Worm (Caenorhabditis elegans): Measurements from ENCODE around the gene C01G6.3.
A peak's percentile ranks its signal among the peaks of the same experiment; 100 is the strongest.

C01G6.3 gene

ce11 chrII:9282787-9283186, 13.1 kb downstream of the C01G6.3 start:
- no peak for TF ChIP-seq ztf-29 (GFP tag; IDR thresholded peaks at IDR 0.05)
- no peak for TF ChIP-seq ref-1 (GFP tag; conservative IDR thresholded peaks at IDR 0.05)
- TF ChIP-seq med-1 (GFP tag; optimal IDR thresholded peaks at IDR 0.05; ENCODE audit: insufficient read depth), result no peak
- no peak for TF ChIP-seq tab-1 (GFP tag; IDR thresholded peaks at IDR 0.05)
- TF ChIP-seq flt-1 (GFP tag; IDR thresholded peaks at IDR 0.05), result peak; percentile 66; the same call in 1 of the 2 replicates
- peak; percentile 58; the same call in 1 of the 2 replicates for TF ChIP-seq ztf-23 (GFP tag; IDR thresholded peaks at IDR 0.05)
- no peak for TF ChIP-seq klf-2 (GFP tag; conservative IDR thresholded peaks at IDR 0.05)
- peak; percentile 79 for TF ChIP-seq cog-1 (tag; optimal IDR thresholded peaks at IDR 0.05)
- TF ChIP-seq T22C8.4 (GFP tag; IDR thresholded peaks at IDR 0.05), result peak; percentile 90

ce11 chrII:9283668-9284357, 14.1 kb downstream of the C01G6.3 start:
- TF ChIP-seq T22C8.4 (GFP tag; IDR thresholded peaks at IDR 0.05) (no peak), klf-2 (GFP tag; conservative IDR thresholded peaks at IDR 0.05) (no peak), flt-1 (GFP tag; IDR thresholded peaks at IDR 0.05) (no peak), ref-1 (GFP tag; conservative IDR thresholded peaks at IDR 0.05) (no peak), ztf-23 (GFP tag; IDR thresholded peaks at IDR 0.05) (no peak), ztf-29 (GFP tag; IDR thresholded peaks at IDR 0.05) (no peak), med-1 (GFP tag; optimal IDR thresholded peaks at IDR 0.05; ENCODE audit: insufficient read depth) (no peak)

- TF ChIP-seq flt-1 (GFP tag; IDR thresholded peaks at IDR 0.05) (no peak), T22C8.4 (GFP tag; IDR thresholded peaks at IDR 0.05) (no peak), tab-1 (GFP tag; IDR thresholded peaks at IDR 0.05) (no peak), ztf-23 (GFP tag; IDR thresholded peaks at IDR 0.05) (no peak), cog-1 (tag; optimal IDR thresholded peaks at IDR 0.05) (no peak), klf-2 (GFP tag; conservative IDR thresholded peaks at IDR 0.05) (no peak), med-1 (GFP tag; optimal IDR thresholded peaks at IDR 0.05; ENCODE audit: insufficient read depth) (no peak), ref-1 (GFP tag; conservative IDR thresholded peaks at IDR 0.05) (no peak), ztf-29 (GFP tag; IDR thresholded peaks at IDR 0.05) (no peak)
Observed at ce11 chrII:9284358-9285170, 14.9 kb downstream of the C01G6.3 start.

ce11 chrII:9285171-9286025, 15.7 kb downstream of the C01G6.3 start, which contains the start of gene mtrr-1:
TSS of gene mtrr-1 (plus strand) at chrII:9285975.
- TF ChIP-seq flt-1 (GFP tag; IDR thresholded peaks at IDR 0.05) (peak; percentile 29; the same call in 1 of the 2 replicates), T22C8.4 (GFP tag; IDR thresholded peaks at IDR 0.05) (no peak)

- TF ChIP-seq tab-1 (GFP tag; IDR thresholded peaks at IDR 0.05), result no peak
- no peak for TF ChIP-seq flt-1 (GFP tag; IDR thresholded peaks at IDR 0.05)
- TF ChIP-seq ztf-29 (GFP tag; IDR thresholded peaks at IDR 0.05), result no peak
- TF ChIP-seq med-1 (GFP tag; optimal IDR thresholded peaks at IDR 0.05; ENCODE audit: insufficient read depth), result no peak
- TF ChIP-seq ztf-23 (GFP tag; IDR thresholded peaks at IDR 0.05), result no peak
- TF ChIP-seq ref-1 (GFP tag; conservative IDR thresholded peaks at IDR 0.05), result no peak
- TF ChIP-seq T22C8.4 (GFP tag; IDR thresholded peaks at IDR 0.05), result no peak
- no peak for TF ChIP-seq cog-1 (tag; optimal IDR thresholded peaks at IDR 0.05)
- no peak for TF ChIP-seq klf-2 (GFP tag; conservative IDR thresholded peaks at IDR 0.05)
Observed at ce11 chrII:9289127-9289526, 19.4 kb downstream of the C01G6.3 start.

ce11 chrII:9291632-9292031, 21.9 kb downstream of the C01G6.3 start, which contains the start of gene acs-7:
TSS of gene acs-7 (plus strand) at chrII:9292017.
- TF ChIP-seq T22C8.4 (GFP tag; IDR thresholded peaks at IDR 0.05), result no peak
- TF ChIP-seq tab-1 (GFP tag; IDR thresholded peaks at IDR 0.05), result no peak
- no peak for TF ChIP-seq ref-1 (GFP tag; conservative IDR thresholded peaks at IDR 0.05)
- no peak for TF ChIP-seq cog-1 (tag; optimal IDR thresholded peaks at IDR 0.05)
- TF ChIP-seq flt-1 (GFP tag; IDR thresholded peaks at IDR 0.05), result no peak
- no peak for TF ChIP-seq med-1 (GFP tag; optimal IDR thresholded peaks at IDR 0.05; ENCODE audit: insufficient read depth)
- TF ChIP-seq klf-2 (GFP tag; conservative IDR thresholded peaks at IDR 0.05), result no peak

- no peak for TF ChIP-seq med-1 (GFP tag; optimal IDR thresholded peaks at IDR 0.05; ENCODE audit: insufficient read depth)
- TF ChIP-seq flt-1 (GFP tag; IDR thresholded peaks at IDR 0.05), result no peak
- TF ChIP-seq ztf-23 (GFP tag; IDR thresholded peaks at IDR 0.05), result no peak
- no peak for TF ChIP-seq ref-1 (GFP tag; conservative IDR thresholded peaks at IDR 0.05)
- TF ChIP-seq klf-2 (GFP tag; conservative IDR thresholded peaks at IDR 0.05), result no peak
- TF ChIP-seq cog-1 (tag; optimal IDR thresholded peaks at IDR 0.05), result no peak
Observed at ce11 chrII:9295678-9296077, 26.0 kb downstream of the C01G6.3 start, which contains the start of gene C01G6.9. TSS of gene C01G6.9 (minus strand) at chrII:9295818.

ce11 chrII:9299679-9300078, 30.0 kb downstream of the C01G6.3 start:
- no peak for TF ChIP-seq med-1 (GFP tag; optimal IDR thresholded peaks at IDR 0.05; ENCODE audit: insufficient read depth)
- TF ChIP-seq flt-1 (GFP tag; IDR thresholded peaks at IDR 0.05), result no peak
- no peak for TF ChIP-seq cog-1 (tag; optimal IDR thresholded peaks at IDR 0.05)
- no peak for TF ChIP-seq T22C8.4 (GFP tag; IDR thresholded peaks at IDR 0.05)
- no peak for TF ChIP-seq klf-2 (GFP tag; conservative IDR thresholded peaks at IDR 0.05)
- TF ChIP-seq ref-1 (GFP tag; conservative IDR thresholded peaks at IDR 0.05), result no peak
- TF ChIP-seq ztf-29 (GFP tag; IDR thresholded peaks at IDR 0.05), result no peak
- TF ChIP-seq tab-1 (GFP tag; IDR thresholded peaks at IDR 0.05), result no peak
- no peak for TF ChIP-seq ztf-23 (GFP tag; IDR thresholded peaks at IDR 0.05)

ce11 chrII:9301065-9301464, 31.4 kb downstream of the C01G6.3 start:
- no peak for TF ChIP-seq ref-1 (GFP tag; conservative IDR thresholded peaks at IDR 0.05)
- TF ChIP-seq klf-2 (GFP tag; conservative IDR thresholded peaks at IDR 0.05), result no peak
- no peak for TF ChIP-seq med-1 (GFP tag; optimal IDR thresholded peaks at IDR 0.05; ENCODE audit: insufficient read depth)
- TF ChIP-seq flt-1 (GFP tag; IDR thresholded peaks at IDR 0.05), result no peak
- no peak for TF ChIP-seq cog-1 (tag; optimal IDR thresholded peaks at IDR 0.05)
- no peak for TF ChIP-seq tab-1 (GFP tag; IDR thresholded peaks at IDR 0.05)
- TF ChIP-seq ztf-23 (GFP tag; IDR thresholded peaks at IDR 0.05), result no peak
- TF ChIP-seq T22C8.4 (GFP tag; IDR thresholded peaks at IDR 0.05), result no peak
- no peak for TF ChIP-seq ztf-29 (GFP tag; IDR thresholded peaks at IDR 0.05)
